Fruit fly (Drosophila melanogaster) Kc167 (cell line): ENCODE measurements around the gene Arf1.

Experiments used
- Myc ChIP-seq: fragments of >200 bp; optimal IDR thresholded peaks from 2 replicates; lab custom pipeline; 2017; ENCODE audit warnings: missing external identifiers
- insv ChIP-seq: fragments of >200 bp; optimal IDR thresholded peaks from 3 replicates; lab custom pipeline; 2018; ENCODE audit warnings: missing external identifiers

DNA sequence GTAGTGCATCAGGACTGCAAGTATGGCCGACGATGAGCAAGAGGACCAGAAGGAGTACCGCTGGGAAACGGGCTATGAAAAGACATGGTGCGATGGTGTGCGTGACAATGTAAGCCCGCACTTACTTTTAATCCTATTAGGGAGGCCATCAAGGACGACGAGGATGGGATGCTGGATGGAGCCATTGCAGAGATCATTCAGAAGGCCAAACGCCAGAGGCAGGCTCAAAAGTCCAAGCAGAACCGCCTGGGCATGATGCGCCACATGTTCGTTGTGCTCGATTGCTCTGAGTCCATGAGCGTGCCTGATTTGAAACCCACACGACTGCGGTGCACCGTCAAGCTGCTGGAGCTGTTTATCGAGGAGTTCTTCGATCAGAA is 7.3 kb upstream of the Arf1 start:
- TF ChIP-seq Myc (lab: Kevin White, UChicago) (no peak), insv (lab: Kevin White, UChicago) (no peak)
